Worm (Caenorhabditis elegans) whole organism, mixed stage, embryonic: ENCODE measurements around the gene F10E9.2.

Experiments
- mab-5 ChIP-seq: fragments of 150-350 bp; optimal IDR thresholded peaks from 2 replicates; lab custom pipeline; 2014; ENCODE audit warnings: missing biosample characterization, missing genetic modification characterization
- nhr-76 ChIP-seq: sonication (generic microtip); optimal IDR thresholded peaks from 2 replicates; lab custom pipeline; 2017; ENCODE audit warnings: missing biosample characterization, missing genetic modification characterization
- unc-39 ChIP-seq: fragments of 150-350 bp; optimal IDR thresholded peaks from 2 replicates; lab custom pipeline; 2014; ENCODE audit warnings: missing biosample characterization, missing genetic modification characterization
- ztf-11 ChIP-seq: fragments of 150-350 bp; optimal IDR thresholded peaks from 2 replicates; lab custom pipeline; 2014; ENCODE audit warnings: missing biosample characterization, missing genetic modification characterization

DNA sequence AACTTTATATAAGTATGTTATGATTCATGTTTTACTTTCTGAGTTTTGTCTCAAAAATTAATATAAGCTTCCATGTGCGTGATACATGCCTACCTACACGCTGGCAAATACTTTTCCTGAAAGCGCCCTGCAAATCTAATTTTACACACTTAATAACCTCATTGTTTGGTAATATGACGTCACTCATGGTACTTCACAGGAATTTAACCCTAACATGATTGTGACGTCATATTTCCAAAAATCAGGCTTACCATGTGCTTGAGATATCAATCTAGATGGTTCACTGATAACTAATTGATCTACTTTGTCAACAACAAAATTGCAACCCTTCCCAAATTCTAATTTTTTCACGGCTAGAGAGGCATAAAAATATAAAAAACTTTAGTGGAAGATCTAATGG is 9.1 kb upstream of the F10E9.2 start:
- no peak for TF ChIP-seq ztf-11
- no peak for TF ChIP-seq mab-5 (tag; lab: Kevin White, UChicago)
- no peak for TF ChIP-seq unc-39 (tag; lab: Kevin White, UChicago)
- no peak for TF ChIP-seq nhr-76
